Fruit fly (Drosophila melanogaster): Measurements from ENCODE around the gene mRRF2.

mRRF2 gene

dm6 chr3R:22613448-22613847 is at the start of gene mRRF2, which contains the start of gene CG31156:
mRRF2 (plus strand) TSS chr3R:22613686.
CG31156 (minus strand) TSS chr3R:22613656.
- no peak for TF ChIP-seq CG17801 (GFP tag; optimal IDR thresholded peaks at IDR 0.05; ENCODE audit: partially characterized antibody)

DNA sequence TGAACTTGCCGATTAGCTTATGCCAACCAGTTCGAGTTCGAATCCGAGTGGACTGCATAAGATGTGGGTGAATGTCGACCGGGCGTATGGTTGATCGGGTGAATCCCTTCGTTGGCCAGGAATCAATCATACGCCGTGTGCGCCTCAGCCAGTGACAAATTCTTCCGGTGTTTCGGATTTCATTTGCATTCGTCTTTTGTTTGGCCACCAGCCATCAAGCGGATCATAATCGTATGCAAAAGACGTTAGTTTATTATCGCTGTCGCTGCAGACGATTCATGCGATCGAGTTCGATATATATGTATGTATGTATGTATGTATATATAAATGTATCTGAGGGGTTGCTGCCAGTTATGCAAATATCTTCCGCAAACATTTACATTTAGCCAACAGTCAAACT is 49.4 kb upstream of the mRRF2 start:
- TF ChIP-seq CG17801 (GFP tag; optimal IDR thresholded peaks at IDR 0.05; ENCODE audit: partially characterized antibody), result no peak

DNA sequence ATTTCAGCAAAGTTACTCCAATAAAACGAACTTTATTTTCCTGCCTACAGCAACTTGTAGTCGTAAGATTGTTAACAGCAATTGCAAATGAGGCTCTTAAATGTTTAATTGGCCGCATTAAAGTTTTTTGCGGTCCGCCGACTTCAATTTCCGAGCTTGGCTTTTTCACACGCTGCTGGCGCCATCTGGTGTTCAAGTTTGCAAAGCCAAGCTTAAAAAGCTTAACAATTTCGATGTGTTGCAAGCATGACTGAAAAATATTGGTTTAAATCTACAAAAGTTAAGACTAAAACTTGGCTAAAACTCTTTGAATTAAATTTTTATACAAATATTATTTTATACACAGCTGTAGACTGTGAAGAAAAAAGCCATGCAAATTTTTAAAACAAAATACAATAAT is 48.8 kb upstream of the mRRF2 start:
- no peak for TF ChIP-seq CG17801 (GFP tag; optimal IDR thresholded peaks at IDR 0.05; ENCODE audit: partially characterized antibody)

dm6 chr3R:22565732-22566131 is 47.8 kb upstream of the mRRF2 start:
- no peak for TF ChIP-seq CG17801 (GFP tag; optimal IDR thresholded peaks at IDR 0.05; ENCODE audit: partially characterized antibody)

dm6 chr3R:22568508-22568907 is 45.0 kb upstream of the mRRF2 start:
- no peak for TF ChIP-seq CG17801 (GFP tag; optimal IDR thresholded peaks at IDR 0.05; ENCODE audit: partially characterized antibody)

dm6 chr3R:22569888-22570287 is 43.6 kb upstream of the mRRF2 start, which contains the start of gene CG33110:
CG33110 (plus strand) TSS chr3R:22570188.
- no peak for TF ChIP-seq CG17801 (GFP tag; optimal IDR thresholded peaks at IDR 0.05; ENCODE audit: partially characterized antibody)

DNA sequence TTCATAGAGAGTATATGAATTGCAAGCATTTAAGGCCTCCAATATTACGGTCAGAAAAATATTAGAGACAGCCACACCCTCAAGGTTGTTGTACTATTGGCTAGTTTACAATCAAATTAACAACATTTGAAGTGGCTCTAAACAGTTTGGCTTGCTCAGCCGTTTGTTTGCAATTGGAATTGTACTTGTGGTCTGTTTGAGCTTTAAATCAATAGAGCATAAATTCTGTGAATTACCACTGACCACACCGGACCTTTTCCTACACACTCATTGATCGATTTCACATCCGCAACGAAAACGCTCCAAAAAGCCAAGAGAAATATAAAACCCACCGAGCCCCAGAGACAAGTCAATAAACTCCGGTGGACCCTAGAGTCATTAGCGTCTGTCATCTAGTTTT is 39.9 kb upstream of the mRRF2 start:
- TF ChIP-seq CG17801 (GFP tag; optimal IDR thresholded peaks at IDR 0.05; ENCODE audit: partially characterized antibody), result no peak

DNA sequence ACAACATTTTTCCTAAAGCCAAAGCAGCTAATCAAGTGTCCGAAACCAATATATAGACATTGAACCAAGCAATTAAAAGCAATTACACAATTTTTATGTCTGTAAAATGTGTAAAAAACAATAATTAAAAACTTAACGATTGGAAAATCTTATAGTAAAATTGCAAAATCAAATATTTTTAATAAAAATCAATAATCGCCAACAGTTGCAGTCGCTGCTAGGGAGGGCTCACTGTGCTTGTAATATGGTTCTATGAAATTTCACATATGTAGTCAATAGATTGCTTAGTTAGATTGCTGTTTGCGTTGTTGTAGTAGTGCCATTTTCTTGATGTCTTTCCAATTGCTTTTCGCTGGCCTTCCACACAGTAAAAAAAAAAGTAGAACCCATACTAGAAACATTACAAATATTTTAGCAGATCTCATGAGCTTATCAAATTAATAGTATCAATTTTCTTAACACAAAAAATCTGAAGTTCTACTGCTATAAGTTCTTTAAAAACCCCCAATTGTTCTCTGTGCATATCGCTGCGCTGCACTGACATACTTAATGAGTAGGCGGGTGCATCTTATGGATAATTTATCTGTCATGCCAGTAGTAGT is 37.3 kb upstream of the mRRF2 start:
- no peak for TF ChIP-seq CG17801 (GFP tag; optimal IDR thresholded peaks at IDR 0.05; ENCODE audit: partially characterized antibody)

DNA sequence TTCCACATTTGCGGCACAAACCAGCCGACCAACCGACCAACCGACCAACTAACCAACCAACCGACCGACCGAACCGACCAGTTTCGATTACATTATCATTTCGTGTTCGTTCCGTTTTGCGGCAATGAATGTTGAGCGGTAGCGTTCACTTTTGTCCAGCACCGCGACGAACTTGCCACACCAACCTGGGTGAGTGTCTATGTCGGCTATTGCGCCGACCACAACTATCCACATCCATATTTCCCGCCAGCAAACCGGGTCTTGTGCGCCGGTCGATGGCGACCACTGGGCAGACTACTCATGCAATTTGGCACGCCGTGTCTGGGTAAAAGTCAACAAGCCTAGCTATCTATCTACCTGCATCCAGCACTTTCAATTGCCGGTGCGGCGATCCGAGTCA is 36.5 kb upstream of the mRRF2 start:
- TF ChIP-seq CG17801 (GFP tag; optimal IDR thresholded peaks at IDR 0.05; ENCODE audit: partially characterized antibody), result no peak

DNA sequence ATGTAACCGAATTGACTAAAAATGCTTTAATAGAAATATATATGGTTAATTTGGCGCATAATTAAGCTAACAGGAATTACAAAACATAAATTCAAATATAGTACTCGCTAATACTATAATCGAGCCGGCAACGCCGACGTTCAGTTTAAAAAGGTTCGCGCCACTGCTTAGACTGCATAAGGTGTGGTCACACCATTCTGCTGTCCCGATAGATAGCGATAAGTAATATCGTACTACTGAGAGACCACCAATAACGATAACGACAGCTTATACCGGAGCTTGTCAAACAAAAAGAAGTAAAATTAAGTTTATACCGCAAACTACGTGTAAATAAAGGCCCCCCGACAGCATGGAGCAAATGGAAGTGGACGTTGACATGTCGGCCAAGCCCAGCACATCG is 32.9 kb upstream of the mRRF2 start, which contains the start of gene CSN6:
CSN6 (plus strand) TSS at position 228 of the 400 bp plus-strand sequence.
- TF ChIP-seq CG17801 (GFP tag; optimal IDR thresholded peaks at IDR 0.05; ENCODE audit: partially characterized antibody), result peak; percentile 6

dm6 chr3R:22582981-22583380 is 30.5 kb upstream of the mRRF2 start, which contains the start of gene Dph5:
Dph5 (minus strand) TSS chr3R:22583225.
- TF ChIP-seq CG17801 (GFP tag; optimal IDR thresholded peaks at IDR 0.05; ENCODE audit: partially characterized antibody), result no peak

DNA sequence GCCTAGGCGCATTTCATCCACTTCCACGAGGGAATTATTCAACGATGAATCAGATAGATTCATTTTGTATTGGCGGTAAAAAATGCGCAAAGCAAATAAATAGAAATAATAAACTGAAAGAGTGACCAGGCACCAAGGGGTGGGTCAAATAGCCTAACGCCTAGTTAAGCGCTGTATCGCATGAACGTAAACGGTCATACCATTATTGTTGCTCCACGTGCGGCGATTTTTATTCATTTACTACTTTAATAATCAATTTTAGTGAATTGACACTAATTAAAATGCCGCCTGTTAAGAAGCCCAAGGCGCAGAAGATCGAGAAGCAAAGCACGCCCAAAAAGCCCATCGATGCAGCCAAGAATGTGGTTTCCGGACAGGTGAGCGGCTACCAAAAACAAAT is 28.9 kb upstream of the mRRF2 start, which contains the start of the genes CG33107 and CG6937:
CG33107 (minus strand) TSS at position 137 of the 400 bp plus-strand sequence.
CG6937 (plus strand) TSS at position 192 of the 400 bp plus-strand sequence.
- peak; percentile 28 for TF ChIP-seq CG17801 (GFP tag; optimal IDR thresholded peaks at IDR 0.05; ENCODE audit: partially characterized antibody)

DNA sequence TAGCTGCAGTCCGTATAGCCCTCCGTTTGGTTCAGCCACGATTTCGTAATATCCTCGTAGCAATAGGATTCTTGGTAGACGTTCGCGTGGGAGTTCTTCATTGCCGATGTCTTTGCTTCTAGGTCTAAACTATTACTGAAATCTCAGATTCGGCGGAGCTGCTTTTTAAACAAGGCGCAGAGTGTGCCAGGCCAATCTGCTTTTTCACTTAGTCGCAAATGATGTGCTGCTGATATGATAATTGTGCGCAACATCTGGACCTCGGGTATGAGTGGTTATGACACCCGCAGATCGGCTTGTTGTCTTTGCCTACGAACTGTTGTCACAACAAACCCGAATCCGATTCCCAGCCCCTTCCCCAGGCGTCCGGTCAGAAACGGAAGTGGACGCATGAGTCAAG is 27.0 kb upstream of the mRRF2 start, which contains the start of gene btn:
btn (minus strand) TSS at position 101 of the 400 bp plus-strand sequence.
- TF ChIP-seq CG17801 (GFP tag; optimal IDR thresholded peaks at IDR 0.05; ENCODE audit: partially characterized antibody), result no peak

dm6 chr3R:22587419-22587963 is 26.0 kb upstream of the mRRF2 start, which contains the start of gene Efa6:
Efa6 (plus strand) TSS chr3R:22587755.
- TF ChIP-seq CG17801 (GFP tag; optimal IDR thresholded peaks at IDR 0.05; ENCODE audit: partially characterized antibody), result peak; percentile 74

DNA sequence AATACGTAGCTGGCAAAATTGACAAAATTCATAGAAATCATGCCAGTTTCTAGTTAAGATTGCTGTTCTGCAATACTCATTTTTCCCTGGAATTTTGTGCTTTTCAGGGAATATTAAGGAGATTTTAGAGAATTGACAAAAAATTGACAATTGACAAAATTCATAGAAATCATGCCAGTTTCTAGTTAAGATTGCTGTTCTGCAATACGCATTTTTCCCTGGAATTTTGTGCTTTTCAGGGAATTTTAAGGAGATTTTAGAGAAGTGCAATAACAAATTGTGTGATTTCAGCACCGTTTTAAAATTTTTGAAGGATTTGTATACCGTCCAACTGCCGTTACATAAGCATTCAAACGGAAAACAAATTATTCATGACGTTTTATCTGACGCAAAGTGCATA is 24.7 kb upstream of the mRRF2 start:
- no peak for TF ChIP-seq CG17801 (GFP tag; optimal IDR thresholded peaks at IDR 0.05; ENCODE audit: partially characterized antibody)

DNA sequence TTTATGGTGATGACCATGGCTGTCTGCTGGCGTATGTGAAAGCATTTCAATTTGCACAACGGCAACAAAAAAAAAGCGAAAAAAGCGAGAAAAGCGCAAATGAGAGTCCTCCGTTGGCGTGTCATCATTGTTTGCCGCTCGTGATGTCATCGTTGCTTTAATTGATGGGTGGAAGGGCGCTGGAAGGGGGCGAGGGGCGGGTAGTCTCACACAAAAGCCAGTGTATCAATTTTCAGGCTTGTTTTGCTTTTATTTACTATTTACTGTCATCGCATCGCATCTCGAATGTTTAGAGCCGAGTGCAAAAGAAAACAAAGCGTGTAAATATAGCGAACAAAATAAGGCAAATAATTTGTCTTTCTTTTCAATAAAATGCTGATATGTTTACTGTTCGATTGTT is 24.2 kb upstream of the mRRF2 start:
- TF ChIP-seq CG17801 (GFP tag; optimal IDR thresholded peaks at IDR 0.05; ENCODE audit: partially characterized antibody), result no peak
